Fruit fly (Drosophila melanogaster) whole organism, larva: ENCODE data around the gene CG4073.

Experiments
- noc ChIP-seq: fragments of 200-800 bp; sonication (Bioruptor generic); optimal IDR thresholded peaks from 3 replicates; lab custom pipeline; 2019; ENCODE audit warnings: missing biosample characterization, mild to moderate bottlenecking, missing genetic modification characterization, moderate library complexity

CG4073 gene

DNA sequence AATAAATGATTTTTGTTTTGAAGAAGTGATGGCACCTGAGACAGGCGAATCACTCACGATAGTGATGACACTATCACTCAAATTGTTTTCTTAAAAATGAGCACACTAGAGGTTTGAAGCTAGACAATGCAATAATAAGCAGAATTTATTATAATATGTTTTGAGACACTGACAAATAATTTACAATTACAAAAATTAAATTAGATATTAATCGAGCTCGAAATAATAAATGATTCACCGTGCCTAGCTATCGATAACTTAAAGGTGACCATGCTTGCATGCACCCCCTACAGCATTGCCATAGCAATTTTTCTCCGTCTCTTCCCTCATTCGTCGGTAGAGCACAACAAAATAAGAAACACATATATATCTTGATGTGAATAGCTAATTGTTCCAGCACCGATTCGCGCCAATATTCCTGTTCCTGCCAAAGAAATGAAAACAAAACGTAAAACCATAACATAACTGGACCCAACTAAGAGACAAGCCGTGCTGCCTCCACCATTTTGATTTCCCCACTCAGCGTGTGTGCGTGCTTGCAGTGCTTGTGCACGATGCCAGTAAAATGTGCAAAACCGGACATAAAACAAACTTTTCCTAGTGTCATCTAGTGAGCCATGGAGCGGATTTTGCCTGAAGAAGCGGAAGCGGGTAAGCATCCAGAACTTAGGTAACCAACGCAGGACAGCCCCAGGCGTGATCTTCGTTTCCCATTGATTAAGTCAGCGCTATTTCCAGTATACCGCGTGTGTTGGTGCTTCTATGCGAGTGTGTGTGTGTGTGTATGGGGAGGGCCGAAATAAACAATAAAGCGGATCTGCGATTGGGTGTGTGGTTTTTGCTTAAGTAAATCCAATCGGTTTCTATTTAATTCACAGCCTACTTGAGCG, 46.6 kb downstream of the CG4073 start, which contains the start of the genes MED7 and Cap-H2:
Gene MED7, minus strand, starts transcription at position 67 of the 890 bp plus-strand sequence.
Gene Cap-H2, plus strand, starts transcription at position 345 of the 890 bp plus-strand sequence.
- TF ChIP-seq noc (tag; lab: Kevin White, UChicago) = peak; percentile 54

dm6 chr3R:10761980-10762379, 47.4 kb downstream of the CG4073 start:
- TF ChIP-seq noc (tag; lab: Kevin White, UChicago) = no peak
